Fruit fly (Drosophila melanogaster) whole organism, embryonic: ENCODE data around the gene mmy.
A peak's percentile ranks its signal among the peaks of the same experiment; 100 is the strongest.

ENCODE experiments used
- B-H1 ChIP-seq: fragments of 200-800 bp; sonication (Bioruptor generic); IDR thresholded peaks from 3 replicates; pipeline ENCODE4 v1.3.6; 2022; ENCODE audit warnings: missing biosample characterization, missing genetic modification characterization
- CG11695 ChIP-seq: fragments of 200-800 bp; sonication (Bioruptor generic); IDR thresholded peaks from 3 replicates; pipeline ENCODE4 v1.3.6; 2022; ENCODE audit warnings: missing biosample characterization, missing genetic modification characterization
- CG13287 ChIP-seq: fragments of 200-800 bp; sonication (Bioruptor generic); IDR thresholded peaks from 2 replicates; pipeline ENCODE4 v1.3.6; 2022; ENCODE audit warnings: missing biosample characterization, missing genetic modification characterization; ENCODE audit not compliant: partially characterized antibody
- CG13775 ChIP-seq: fragments of 200-800 bp; sonication (Bioruptor generic); optimal IDR thresholded peaks from 3 replicates; lab custom pipeline; 2017; ENCODE audit warnings: missing biosample characterization, mild to moderate bottlenecking, missing genetic modification characterization
- CG1603 ChIP-seq: fragments of 200-800 bp; sonication (Bioruptor generic); optimal IDR thresholded peaks from 2 replicates; lab custom pipeline; 2019; ENCODE audit warnings: missing biosample characterization, mild to moderate bottlenecking, missing genetic modification characterization, moderate library complexity
- CG16813 ChIP-seq: fragments of 200-800 bp; sonication (Bioruptor generic); IDR thresholded peaks from 3 replicates; pipeline ENCODE4 v1.3.6; 2022; ENCODE audit warnings: missing biosample characterization, missing genetic modification characterization; ENCODE audit not compliant: partially characterized antibody
- CG17829 ChIP-seq: fragments of 200-800 bp; optimal IDR thresholded peaks from 2 replicates; lab custom pipeline; 2019; ENCODE audit warnings: missing biosample characterization, mild to moderate bottlenecking, missing genetic modification characterization, moderate library complexity
- CG2116 ChIP-seq: fragments of 200-800 bp; sonication (Bioruptor generic); optimal IDR thresholded peaks from 3 replicates; lab custom pipeline; 2018; ENCODE audit warnings: missing biosample characterization, mild to moderate bottlenecking, missing genetic modification characterization
- CG30403 ChIP-seq: fragments of 200-800 bp; sonication (Bioruptor generic); optimal IDR thresholded peaks from 3 replicates; lab custom pipeline; 2016; ENCODE audit warnings: missing biosample characterization, missing genetic modification characterization
- CG33557 ChIP-seq: fragments of 200-800 bp; sonication (Bioruptor generic); optimal IDR thresholded peaks from 2 replicates; lab custom pipeline; 2019; ENCODE audit warnings: missing biosample characterization, mild to moderate bottlenecking, missing genetic modification characterization, moderate library complexity
- CG34376 ChIP-seq: fragments of 200-800 bp; sonication (Bioruptor generic); optimal IDR thresholded peaks from 2 replicates; lab custom pipeline; 2018; ENCODE audit warnings: missing biosample characterization, mild to moderate bottlenecking, missing genetic modification characterization
- CG34422 ChIP-seq: fragments of 200-800 bp; sonication (Bioruptor generic); IDR thresholded peaks from 3 replicates; pipeline ENCODE4 v1.3.6; 2022; ENCODE audit warnings: missing biosample characterization, missing genetic modification characterization
- CG3726 ChIP-seq: fragments of 200-800 bp; sonication (Bioruptor generic); IDR thresholded peaks from 3 replicates; pipeline ENCODE4, ENCODE4 v1.3.6; 2022; ENCODE audit warnings: missing biosample characterization, missing genetic modification characterization
- CG3847 ChIP-seq: fragments of 200-800 bp; sonication (Bioruptor generic); IDR thresholded peaks from 2 replicates; pipeline ENCODE4 v1.3.6; 2022; ENCODE audit warnings: missing biosample characterization, missing genetic modification characterization
- CG4360 ChIP-seq: fragments of 200-800 bp; sonication (Bioruptor generic); IDR thresholded peaks from 2 replicates; pipeline ENCODE4 v1.3.6; 2022; ENCODE audit warnings: missing biosample characterization, missing genetic modification characterization
- CG4617 ChIP-seq: fragments of 200-800 bp; sonication (Bioruptor generic); optimal IDR thresholded peaks from 3 replicates; lab custom pipeline; 2016; ENCODE audit warnings: missing biosample characterization, missing genetic modification characterization, borderline replicate concordance
- CG6272 ChIP-seq: fragments of 200-800 bp; sonication (Bioruptor generic); IDR thresholded peaks from 2 replicates; pipeline ENCODE4 v1.3.6; 2022; ENCODE audit warnings: missing biosample characterization, missing genetic modification characterization
- CG6791 ChIP-seq: fragments of 200-800 bp; sonication (Bioruptor generic); IDR thresholded peaks from 3 replicates; pipeline ENCODE4 v1.3.6; 2022; ENCODE audit warnings: missing biosample characterization, missing genetic modification characterization; ENCODE audit not compliant: partially characterized antibody
- CG8290 ChIP-seq, 3 experiments: fragments of 200-800 bp; sonication (Bioruptor generic); optimal IDR thresholded peaks; 2 replicates each; lab custom pipeline; 2016 to 2019; ENCODE audit warnings: missing biosample characterization in 3 of 3, missing genetic modification characterization in 3 of 3, mild to moderate bottlenecking in 2 of 3, moderate library complexity in 1 of 3
- CG9817 ChIP-seq: fragments of 200-800 bp; sonication (Bioruptor generic); optimal IDR thresholded peaks from 2 replicates; lab custom pipeline; 2018; ENCODE audit warnings: missing biosample characterization, mild to moderate bottlenecking, missing genetic modification characterization, moderate library complexity
- Deaf1 ChIP-seq: fragments of 200-800 bp; optimal IDR thresholded peaks from 3 replicates; lab custom pipeline; 2019; ENCODE audit warnings: missing biosample characterization, mild to moderate bottlenecking, missing genetic modification characterization, moderate library complexity
- Dp ChIP-seq: fragments of 200-800 bp; sonication (Bioruptor generic); optimal IDR thresholded peaks from 2 replicates; lab custom pipeline; 2018; ENCODE audit warnings: missing biosample characterization, mild to moderate bottlenecking, missing genetic modification characterization, moderate library complexity
- E2f2 ChIP-seq: fragments of 200-800 bp; sonication (Bioruptor generic); IDR thresholded peaks from 2 replicates; pipeline ENCODE4 v1.3.6; 2022; ENCODE audit warnings: missing biosample characterization, missing genetic modification characterization
- Elba2 ChIP-seq: fragments of 200-800 bp; sonication (Bioruptor generic); optimal IDR thresholded peaks from 3 replicates; lab custom pipeline; 2016; ENCODE audit warnings: missing biosample characterization, missing genetic modification characterization
- Ets97D ChIP-seq: fragments of 200-800 bp; sonication (Bioruptor generic); optimal IDR thresholded peaks from 3 replicates; lab custom pipeline; 2016; ENCODE audit warnings: missing biosample characterization, missing genetic modification characterization
- MBD-R2 ChIP-seq: fragments of 200-800 bp; sonication (Bioruptor generic); IDR thresholded peaks from 2 replicates; pipeline ENCODE4 v1.3.6; 2022; ENCODE audit warnings: missing biosample characterization, missing genetic modification characterization
- MESR4 ChIP-seq: fragments of 200-800 bp; sonication (Bioruptor generic); optimal IDR thresholded peaks from 2 replicates; lab custom pipeline; 2018; ENCODE audit warnings: missing biosample characterization, mild to moderate bottlenecking, missing genetic modification characterization, moderate library complexity
- Med ChIP-seq: fragments of 200-800 bp; sonication (Bioruptor generic); peaks from one replicate; lab custom pipeline; 2016; ENCODE audit warnings: missing biosample characterization, missing genetic modification characterization, mild to moderate bottlenecking, inconsistent platforms, moderate library complexity
- NK7.1 ChIP-seq: fragments of 200-800 bp; sonication (Bioruptor generic); optimal IDR thresholded peaks from 3 replicates; lab custom pipeline; 2016; ENCODE audit warnings: missing biosample characterization, missing genetic modification characterization
- Pdp1 ChIP-seq, 2 experiments: fragments of 200-800 bp; sonication (Bioruptor generic); optimal IDR thresholded peaks; 3 replicates each; lab custom pipeline; 2016; ENCODE audit warnings: missing biosample characterization in 2 of 2, missing genetic modification characterization in 2 of 2, mild to moderate bottlenecking in 1 of 2, moderate library complexity in 1 of 2
- Scr ChIP-seq: fragments of 200-800 bp; sonication (Bioruptor generic); IDR thresholded peaks from 2 replicates; pipeline ENCODE4 v1.3.6; 2022; ENCODE audit warnings: missing biosample characterization, missing genetic modification characterization; ENCODE audit not compliant: partially characterized antibody
- Sin3A ChIP-seq: fragments of >200 bp; optimal IDR thresholded peaks from 2 replicates; lab custom pipeline; 2018
- Six4 ChIP-seq: fragments of 200-800 bp; sonication (Bioruptor generic); optimal IDR thresholded peaks from 2 replicates; lab custom pipeline; 2016; ENCODE audit warnings: missing biosample characterization, missing genetic modification characterization
- Sry-δ ChIP-seq: fragments of 200-800 bp; sonication (Bioruptor generic); optimal IDR thresholded peaks from 2 replicates; lab custom pipeline; 2016; ENCODE audit warnings: missing biosample characterization, missing genetic modification characterization
- Xrp1 ChIP-seq: fragments of 200-800 bp; sonication (Bioruptor generic); IDR thresholded peaks from 2 replicates; pipeline ENCODE4 v1.3.6; 2022; ENCODE audit warnings: missing biosample characterization, missing genetic modification characterization
- YL-1 ChIP-seq: fragments of 200-800 bp; sonication (Bioruptor generic); optimal IDR thresholded peaks from 3 replicates; lab custom pipeline; 2017; ENCODE audit warnings: missing biosample characterization, mild to moderate bottlenecking, missing genetic modification characterization
- ab ChIP-seq: fragments of 200-800 bp; sonication (Bioruptor generic); optimal IDR thresholded peaks from 2 replicates; lab custom pipeline; 2016; ENCODE audit warnings: missing biosample characterization, missing genetic modification characterization
- amos ChIP-seq: fragments of 200-800 bp; sonication (Bioruptor generic); IDR thresholded peaks from 2 replicates; pipeline ENCODE4 v1.3.6; 2022; ENCODE audit warnings: missing biosample characterization, missing genetic modification characterization; ENCODE audit not compliant: partially characterized antibody
- ato ChIP-seq: fragments of 200-800 bp; sonication (Bioruptor generic); IDR thresholded peaks from 2 replicates; pipeline ENCODE4 v1.3.6; 2022; ENCODE audit warnings: missing biosample characterization, missing genetic modification characterization; ENCODE audit not compliant: partially characterized antibody
- crp ChIP-seq, 2 experiments: fragments of 200-800 bp; sonication (Bioruptor generic); optimal IDR thresholded peaks; 2 replicates in 1 of 2; 3 replicates in 1 of 2; lab custom pipeline; 2017; ENCODE audit warnings: missing biosample characterization in 2 of 2, missing genetic modification characterization in 2 of 2, mild to moderate bottlenecking in 1 of 2, moderate library complexity in 1 of 2
- gfzf ChIP-seq: fragments of 200-800 bp; sonication (Bioruptor generic); optimal IDR thresholded peaks from 2 replicates; lab custom pipeline; 2016; ENCODE audit warnings: missing biosample characterization, mild to moderate bottlenecking, missing genetic modification characterization, moderate library complexity
- gt ChIP-seq: fragments of 200-800 bp; sonication (Bioruptor generic); IDR thresholded peaks from 2 replicates; pipeline ENCODE4 v1.3.6; 2022; ENCODE audit warnings: missing biosample characterization, missing genetic modification characterization
- hb ChIP-seq: fragments of 200-800 bp; sonication (Bioruptor generic); IDR thresholded peaks from 3 replicates; pipeline ENCODE4 v1.3.6; 2022; ENCODE audit warnings: missing biosample characterization, missing genetic modification characterization; ENCODE audit not compliant: partially characterized antibody
- nerfin-2 ChIP-seq: fragments of 200-800 bp; sonication (Bioruptor generic); IDR thresholded peaks from 2 replicates; pipeline ENCODE4 v1.3.6; 2022; ENCODE audit warnings: missing biosample characterization, missing genetic modification characterization; ENCODE audit not compliant: partially characterized antibody
- row ChIP-seq: fragments of 200-800 bp; sonication (Bioruptor generic); IDR thresholded peaks from 3 replicates; pipeline ENCODE4 v1.3.6; 2022; ENCODE audit warnings: missing biosample characterization, missing genetic modification characterization
- sna ChIP-seq: fragments of 200-800 bp; sonication (Bioruptor generic); IDR thresholded peaks from 2 replicates; pipeline ENCODE4 v1.3.6; 2022; ENCODE audit warnings: missing biosample characterization, missing genetic modification characterization; ENCODE audit not compliant: partially characterized antibody
- stwl ChIP-seq: fragments of 200-800 bp; sonication (Bioruptor generic); optimal IDR thresholded peaks from 3 replicates; lab custom pipeline; 2018; ENCODE audit warnings: missing biosample characterization, mild to moderate bottlenecking, missing genetic modification characterization, moderate library complexity
- unc-4 ChIP-seq: fragments of 200-800 bp; sonication (Bioruptor generic); IDR thresholded peaks from 2 replicates; pipeline ENCODE4 v1.3.6; 2022; ENCODE audit warnings: missing biosample characterization, missing genetic modification characterization; ENCODE audit not compliant: partially characterized antibody

Gene mmy

DNA sequence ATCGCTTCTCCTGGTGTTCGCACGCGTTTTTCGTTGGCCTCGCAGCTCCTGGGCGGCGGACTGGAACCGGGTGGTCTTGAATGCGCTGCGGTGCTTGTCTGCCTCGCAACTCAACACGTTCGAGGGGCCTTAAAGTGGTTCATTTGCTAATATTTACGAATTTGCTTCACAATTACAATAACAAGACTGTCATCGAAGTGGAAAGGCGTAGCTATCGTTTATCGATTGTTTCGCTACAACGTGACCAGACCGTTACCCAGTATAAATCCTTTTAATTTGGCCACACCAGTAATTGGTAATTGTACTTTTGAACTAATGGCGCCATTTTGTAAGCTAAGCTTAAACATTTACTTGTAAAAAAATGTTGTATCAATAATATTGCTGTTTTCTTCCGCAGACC lies 3.0 kb upstream of the mmy start, which contains the start of gene CG9536 (continued):
- TF ChIP-seq CG9817, result no peak
- peak; percentile 53; the same call in 1 of the 2 replicates for TF ChIP-seq amos (GFP tag; lab: Robert Waterston, UW)
- peak; percentile 89 for TF ChIP-seq Dp
- TF ChIP-seq CG6272 (GFP tag; lab: Robert Waterston, UW), result no peak
- peak; percentile 82 for TF ChIP-seq YL-1
- TF ChIP-seq gt (GFP tag; lab: Robert Waterston, UW), result no peak
- TF ChIP-seq Six4 (GFP tag; lab: Kevin White, UChicago), result no peak
- peak; percentile 59 for TF ChIP-seq Med (GFP tag; lab: Kevin White, UChicago)
- no peak for TF ChIP-seq CG3726 (GFP tag; lab: Robert Waterston, UW)
- TF ChIP-seq unc-4 (GFP tag; lab: Robert Waterston, UW), result peak; percentile 52; the same call in 1 of the 2 replicates
- peak; percentile 51 for TF ChIP-seq CG1603 (tag; lab: Kevin White, UChicago)
- TF ChIP-seq CG2116 (GFP tag; lab: Kevin White, UChicago), result peak; percentile 39
- no peak for TF ChIP-seq NK7.1 (GFP tag; lab: Kevin White, UChicago)
- TF ChIP-seq Sry-δ (GFP tag; lab: Kevin White, UChicago), result peak; percentile 48
- peak; percentile 30; the same call in 1 of the 2 replicates for TF ChIP-seq CG3847 (GFP tag; lab: Robert Waterston, UW)
- TF ChIP-seq CG30403 (GFP tag; lab: Kevin White, UChicago), result no peak
- TF ChIP-seq gfzf (GFP tag; lab: Kevin White, UChicago), result peak; percentile 89
- TF ChIP-seq CG34422 (GFP tag; lab: Robert Waterston, UW), result peak; percentile 19; the same call in 1 of the 3 replicates
- no peak for TF ChIP-seq CG13775 (GFP tag; lab: Kevin White, UChicago)
- TF ChIP-seq Deaf1 (tag; lab: Kevin White, UChicago), result peak; percentile 50
- peak; percentile 27; the same call in 1 of the 3 replicates for TF ChIP-seq CG16813 (GFP tag; lab: Robert Waterston, UW)
- TF ChIP-seq Xrp1, result 0 out of 2 replicates have a peak, but pooled peaks have one; percentile 14
- TF ChIP-seq CG33557 (GFP tag; lab: Kevin White, UChicago), result no peak
- TF ChIP-seq CG4360 (GFP tag; lab: Robert Waterston, UW), result peak; percentile 82
- peak; percentile 40 for TF ChIP-seq CG4617 (GFP tag; lab: Kevin White, UChicago)
- TF ChIP-seq CG8290 (GFP tag; optimal IDR thresholded peaks at IDR 0.05; lab: Kevin White, UChicago), result no peak
- TF ChIP-seq CG8290 (tag; optimal IDR thresholded peaks at IDR 0.05; lab: Kevin White, UChicago), result peak in 1 of 2 experiments; percentile 13
- TF ChIP-seq Ets97D (GFP tag; lab: Kevin White, UChicago), result peak; percentile 39
- TF ChIP-seq E2f2 (GFP tag; lab: Robert Waterston, UW), result peak; percentile 91
- no peak for TF ChIP-seq CG11695
- TF ChIP-seq hb (GFP tag; lab: Robert Waterston, UW), result peak; percentile 58; the same call in 1 of the 3 replicates
- no peak for TF ChIP-seq B-H1
- peak in 1 of 2 experiments; percentile 20 for TF ChIP-seq Pdp1 (GFP tag; optimal IDR thresholded peaks at IDR 0.05; lab: Kevin White, UChicago)
- peak; percentile 4 for TF ChIP-seq Sin3A (lab: Kevin White, UChicago)
- peak; percentile 73 for TF ChIP-seq stwl (tag; lab: Kevin White, UChicago)
- peak; percentile 58 for TF ChIP-seq nerfin-2 (GFP tag; lab: Robert Waterston, UW)
- peak; percentile 24; the same call in 1 of the 3 replicates for TF ChIP-seq CG6791 (GFP tag; lab: Robert Waterston, UW)
- TF ChIP-seq sna (GFP tag; lab: Robert Waterston, UW), result peak; percentile 52
- peak; percentile 14 for TF ChIP-seq CG17829 (tag; lab: Kevin White, UChicago)
- TF ChIP-seq ab (GFP tag; lab: Kevin White, UChicago), result no peak
- peak; percentile 69 for TF ChIP-seq MBD-R2 (GFP tag; lab: Robert Waterston, UW)
- TF ChIP-seq CG34376 (GFP tag; lab: Kevin White, UChicago), result peak; percentile 1
- TF ChIP-seq Elba2 (GFP tag; lab: Kevin White, UChicago), result peak; percentile 11
- TF ChIP-seq MESR4 (GFP tag; lab: Kevin White, UChicago), result peak; percentile 51
- TF ChIP-seq Scr (GFP tag; lab: Robert Waterston, UW), result peak; percentile 61
- peak; percentile 66 for TF ChIP-seq CG13287
- peak; percentile 5; the same call in 1 of the 3 replicates for TF ChIP-seq row (GFP tag; lab: Robert Waterston, UW)
- TF ChIP-seq crp (GFP tag; optimal IDR thresholded peaks at IDR 0.05; lab: Kevin White, UChicago), result peak in 1 of 2 experiments; percentile 3
- peak; percentile 69; the same call in 1 of the 2 replicates for TF ChIP-seq ato (GFP tag; lab: Robert Waterston, UW)
